Worm (Caenorhabditis elegans) whole organism, L1 larva: ENCODE results near the gene ugtp-1.

Experiments used
- C04F5.9 ChIP-seq: sonication (generic microtip); optimal IDR thresholded peaks from 2 replicates; lab custom pipeline; 2016; ENCODE audit warnings: missing genetic modification characterization, missing compliant biosample characterization
- C16A3.4 ChIP-seq: fragments of 150-350 bp; optimal IDR thresholded peaks from 2 replicates; lab custom pipeline; 2014; ENCODE audit warnings: missing biosample characterization, missing genetic modification characterization
- Y116A8C.19 ChIP-seq: sonication (generic microtip); optimal IDR thresholded peaks from 2 replicates; lab custom pipeline; 2016; ENCODE audit warnings: missing compliant biosample characterization, missing genetic modification characterization, borderline replicate concordance
- alr-1 ChIP-seq: fragments of 200-800 bp; sonication (Bioruptor generic); optimal IDR thresholded peaks from 2 replicates; lab custom pipeline; 2018; ENCODE audit warnings: borderline replicate concordance, mild to moderate bottlenecking, missing genetic modification characterization, missing compliant biosample characterization
- ama-1 ChIP-seq: fragments of 150-350 bp; optimal IDR thresholded peaks from 2 replicates; lab custom pipeline; 2014
- ceh-63 ChIP-seq: fragments of 200-800 bp; sonication (Bioruptor generic); optimal IDR thresholded peaks from 2 replicates; lab custom pipeline; 2018; ENCODE audit warnings: mild to moderate bottlenecking, missing genetic modification characterization, missing compliant biosample characterization
- ceh-8 ChIP-seq: fragments of 200-800 bp; sonication (Bioruptor generic); optimal IDR thresholded peaks from 2 replicates; lab custom pipeline; 2018; ENCODE audit warnings: mild to moderate bottlenecking, missing genetic modification characterization, moderate library complexity, missing compliant biosample characterization
- ceh-88 ChIP-seq: fragments of 200-800 bp; sonication (Bioruptor generic); IDR thresholded peaks from 2 replicates; pipeline ENCODE4 v1.3.6; 2022; ENCODE audit warnings: missing genetic modification characterization, missing compliant biosample characterization
- ceh-90 ChIP-seq: sonication (generic microtip); optimal IDR thresholded peaks from 2 replicates; lab custom pipeline; 2016; ENCODE audit warnings: missing genetic modification characterization, missing compliant biosample characterization
- dpl-1 ChIP-seq, 3 experiments: fragments of 150-350 bp in 2 of 3; sonication (generic microtip) in 1 of 3; optimal IDR thresholded peaks; 2 replicates each; lab custom pipeline; 2014 to 2017; ENCODE audit warnings: missing biosample characterization in 3 of 3, missing genetic modification characterization in 3 of 3, missing genetic modification reagents in 3 of 3
- dsc-1 ChIP-seq: sonication (generic microtip); optimal IDR thresholded peaks from 2 replicates; lab custom pipeline; 2016; ENCODE audit warnings: mild to moderate bottlenecking, missing genetic modification characterization, missing compliant biosample characterization
- efl-1 ChIP-seq, 4 experiments: fragments of 150-350 bp; optimal IDR thresholded peaks in 3 of 4; peaks in 1 of 4; 1 replicate in 1 of 4; 2 replicates in 3 of 4; lab custom pipeline; 2014; ENCODE audit warnings: missing biosample characterization in 2 of 4, missing genetic modification characterization in 2 of 4, missing genetic modification reagents in 2 of 4
- egl-13 ChIP-seq: sonication (generic microtip); optimal IDR thresholded peaks from 2 replicates; lab custom pipeline; 2016; ENCODE audit warnings: missing genotype, missing genetic modification reagents, missing genetic modification characterization, missing compliant biosample characterization
- egl-27 ChIP-seq, 2 experiments: fragments of 150-350 bp in 1 of 2; sonication (generic microtip); optimal IDR thresholded peaks; 3 replicates each; lab custom pipeline; 2017 to 2018; ENCODE audit warnings: missing biosample characterization in 2 of 2, missing genetic modification characterization in 2 of 2, missing genetic modification reagents in 2 of 2
- elt-3 ChIP-seq, 6 experiments: fragments of 150-350 bp in 1 of 6; sonication (generic microtip); optimal IDR thresholded peaks; 2 replicates each; lab custom pipeline; 2017 to 2018; ENCODE audit warnings: missing biosample characterization in 6 of 6, missing genetic modification characterization in 6 of 6, inconsistent platforms in 1 of 6
- ets-5 ChIP-seq: fragments of 200-800 bp; sonication (Bioruptor generic); IDR thresholded peaks from 2 replicates; pipeline ENCODE4 v1.3.6; 2022; ENCODE audit warnings: missing genetic modification characterization, missing compliant biosample characterization
- fkh-10 ChIP-seq: sonication (generic microtip); optimal IDR thresholded peaks from 2 replicates; lab custom pipeline; 2017; ENCODE audit warnings: missing biosample characterization, missing genetic modification reagents, missing genetic modification characterization
- fkh-4 ChIP-seq: sonication (generic microtip); optimal IDR thresholded peaks from 2 replicates; lab custom pipeline; 2016; ENCODE audit warnings: missing compliant biosample characterization, missing genetic modification characterization, borderline replicate concordance
- fos-1 ChIP-seq: fragments of 150-350 bp; optimal IDR thresholded peaks from 2 replicates; lab custom pipeline; 2014; ENCODE audit warnings: missing biosample characterization, missing genetic modification characterization
- hlh-4 ChIP-seq: sonication (generic microtip); optimal IDR thresholded peaks from 2 replicates; lab custom pipeline; 2016; ENCODE audit warnings: mild to moderate bottlenecking, missing genetic modification characterization, missing compliant biosample characterization
- hpl-2 ChIP-seq: fragments of 150-350 bp; optimal IDR thresholded peaks from 2 replicates; lab custom pipeline; 2014; ENCODE audit warnings: missing biosample characterization, missing genetic modification reagents, missing genetic modification characterization
- isw-1 ChIP-seq: fragments of 200-800 bp; sonication (Bioruptor generic); IDR thresholded peaks from 2 replicates; pipeline ENCODE4 v1.3.6; 2022; ENCODE audit warnings: missing genetic modification characterization, missing compliant biosample characterization
- jun-1 ChIP-seq: fragments of 150-350 bp; optimal IDR thresholded peaks from 2 replicates; lab custom pipeline; 2014; ENCODE audit warnings: missing biosample characterization, missing genetic modification reagents, missing genetic modification characterization
- lir-3 ChIP-seq: sonication (generic microtip); optimal IDR thresholded peaks from 2 replicates; lab custom pipeline; 2016; ENCODE audit warnings: mild to moderate bottlenecking, missing genetic modification characterization, moderate library complexity, missing compliant biosample characterization; ENCODE audit not compliant: poor library complexity
- lsy-2 ChIP-seq, 2 experiments: fragments of 150-350 bp; optimal IDR thresholded peaks; 2 replicates each; lab custom pipeline; 2014; ENCODE audit warnings: missing biosample characterization in 2 of 2, missing genetic modification characterization in 2 of 2
- mab-9 ChIP-seq: fragments of 200-800 bp; sonication (Bioruptor generic); IDR thresholded peaks from 2 replicates; pipeline ENCODE4 v1.3.6; 2022; ENCODE audit warnings: missing genetic modification reagents, missing genetic modification characterization, missing compliant biosample characterization
- mdl-1 ChIP-seq, 2 experiments: fragments of 150-350 bp; optimal IDR thresholded peaks; 2 replicates each; lab custom pipeline; 2014 to 2017; ENCODE audit warnings: missing biosample characterization in 2 of 2, missing genetic modification characterization in 2 of 2, inconsistent platforms in 1 of 2
- mep-1 ChIP-seq: fragments of 150-350 bp; optimal IDR thresholded peaks from 2 replicates; lab custom pipeline; 2014; ENCODE audit warnings: missing biosample characterization, missing genetic modification characterization
- nhr-11 ChIP-seq: fragments of 150-350 bp; optimal IDR thresholded peaks from 2 replicates; lab custom pipeline; 2014; ENCODE audit warnings: missing biosample characterization, missing genetic modification characterization
- nhr-12 ChIP-seq: sonication (generic microtip); optimal IDR thresholded peaks from 2 replicates; lab custom pipeline; 2017; ENCODE audit warnings: missing biosample characterization, missing genetic modification characterization
- nhr-19 ChIP-seq: fragments of 200-800 bp; sonication (Bioruptor generic); conservative IDR thresholded peaks from 2 replicates; pipeline ENCODE4 v1.3.6; 2022; ENCODE audit warnings: missing genetic modification characterization, missing compliant biosample characterization
- nhr-20 ChIP-seq: sonication (generic microtip); optimal IDR thresholded peaks from 2 replicates; lab custom pipeline; 2016; ENCODE audit warnings: mild to moderate bottlenecking, missing genetic modification characterization, missing compliant biosample characterization
- nhr-28 ChIP-seq: fragments of 150-350 bp; optimal IDR thresholded peaks from 2 replicates; lab custom pipeline; 2014; ENCODE audit warnings: missing biosample characterization, missing genetic modification characterization
- nhr-77 ChIP-seq: fragments of 150-350 bp; optimal IDR thresholded peaks from 2 replicates; lab custom pipeline; 2014; ENCODE audit warnings: missing biosample characterization, missing genetic modification characterization
- nhr-85 ChIP-seq: sonication (generic microtip); peaks from one replicate; lab custom pipeline; 2016; ENCODE audit warnings: missing genetic modification characterization, inconsistent platforms, missing compliant biosample characterization
- nhr-90 ChIP-seq: sonication (generic microtip); optimal IDR thresholded peaks from 2 replicates; lab custom pipeline; 2016; ENCODE audit warnings: mild to moderate bottlenecking, missing genetic modification characterization, missing compliant biosample characterization; ENCODE audit not compliant: poor library complexity
- pag-3 ChIP-seq: sonication (generic microtip); optimal IDR thresholded peaks from 2 replicates; lab custom pipeline; 2017; ENCODE audit warnings: missing genetic modification characterization, mild to moderate bottlenecking, missing compliant biosample characterization, antibody characterized with exemption, borderline replicate concordance; ENCODE audit not compliant: insufficient read depth
- pax-3 ChIP-seq: fragments of 200-800 bp; sonication (Bioruptor generic); optimal IDR thresholded peaks from 2 replicates; lab custom pipeline; 2018; ENCODE audit warnings: mild to moderate bottlenecking, missing genetic modification characterization, moderate library complexity, missing compliant biosample characterization
- rnt-1 ChIP-seq: sonication (generic microtip); optimal IDR thresholded peaks from 2 replicates; lab custom pipeline; 2016; ENCODE audit warnings: mild to moderate bottlenecking, missing genetic modification characterization, moderate library complexity, missing compliant biosample characterization
- skn-1 ChIP-seq: fragments of 150-350 bp; optimal IDR thresholded peaks from 2 replicates; lab custom pipeline; 2014; ENCODE audit warnings: missing biosample characterization, missing genetic modification characterization
- snpc-4 ChIP-seq: fragments of 150-350 bp; optimal IDR thresholded peaks from 2 replicates; lab custom pipeline; 2014; ENCODE audit warnings: missing biosample characterization, missing genetic modification characterization
- snu-23 ChIP-seq: sonication (generic microtip); optimal IDR thresholded peaks from 2 replicates; lab custom pipeline; 2016; ENCODE audit warnings: missing genetic modification characterization, missing compliant biosample characterization
- sox-4 ChIP-seq: sonication (generic microtip); optimal IDR thresholded peaks from 2 replicates; lab custom pipeline; 2016; ENCODE audit warnings: missing genetic modification characterization, missing compliant biosample characterization
- sptf-1 ChIP-seq: fragments of 150-350 bp; optimal IDR thresholded peaks from 2 replicates; lab custom pipeline; 2014; ENCODE audit warnings: missing biosample characterization, missing genetic modification characterization
- sup-37 ChIP-seq: fragments of 200-800 bp; sonication (Bioruptor generic); optimal IDR thresholded peaks from 2 replicates; lab custom pipeline; 2018; ENCODE audit warnings: mild to moderate bottlenecking, missing genetic modification characterization, missing compliant biosample characterization
- swsn-7 ChIP-seq: sonication (generic microtip); optimal IDR thresholded peaks from 2 replicates; lab custom pipeline; 2016; ENCODE audit warnings: missing genetic modification characterization, missing compliant biosample characterization
- tbx-2 ChIP-seq: sonication (generic microtip); optimal IDR thresholded peaks from 2 replicates; lab custom pipeline; 2016; ENCODE audit warnings: missing genetic modification characterization, missing compliant biosample characterization
- vab-15 ChIP-seq: sonication (generic microtip); optimal IDR thresholded peaks from 2 replicates; lab custom pipeline; 2017; ENCODE audit warnings: missing genotype, mild to moderate bottlenecking, missing genetic modification characterization, missing compliant biosample characterization
- xbp-1 ChIP-seq: sonication (generic microtip); optimal IDR thresholded peaks from 2 replicates; lab custom pipeline; 2016; ENCODE audit warnings: missing genetic modification characterization, missing compliant biosample characterization
- ztf-11 ChIP-seq, 2 experiments: sonication (generic microtip); optimal IDR thresholded peaks; 2 replicates each; lab custom pipeline; 2016 to 2017; ENCODE audit warnings: missing genetic modification characterization in 2 of 2, missing biosample characterization in 1 of 2, missing compliant biosample characterization in 1 of 2
- ztf-4 ChIP-seq: fragments of 150-350 bp; optimal IDR thresholded peaks from 2 replicates; lab custom pipeline; 2014; ENCODE audit warnings: missing biosample characterization, missing genetic modification characterization

ugtp-1 gene

DNA sequence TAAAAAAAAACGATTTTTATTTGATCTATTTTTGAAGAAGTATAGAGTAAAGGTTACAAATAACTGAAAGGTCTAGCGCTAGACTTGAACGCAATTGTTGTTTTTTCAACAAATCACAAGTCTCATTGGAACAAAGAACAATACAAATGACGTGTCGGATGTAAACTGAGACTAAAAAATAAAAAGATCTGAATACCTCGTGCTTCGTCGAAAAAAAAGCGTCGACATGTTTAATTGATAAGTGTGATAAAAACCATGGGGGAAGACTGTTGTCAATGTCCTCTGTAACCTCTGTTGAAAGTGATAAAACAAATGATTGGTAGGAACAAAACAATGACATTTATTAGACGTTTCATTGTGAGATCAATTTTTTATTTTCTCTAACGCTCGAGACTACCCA lies 32.2 kb upstream of the ugtp-1 start (continued):
- TF ChIP-seq snpc-4, result no peak
- TF ChIP-seq sup-37 (GFP tag; lab: Kevin White, UChicago), result no peak
- no peak for TF ChIP-seq egl-13 (tag; lab: Kevin White, UChicago)
- no peak for TF ChIP-seq ceh-8 (GFP tag; lab: Kevin White, UChicago)
- TF ChIP-seq C16A3.4 (tag; lab: Kevin White, UChicago), result no peak
- no peak for TF ChIP-seq fos-1 (tag; lab: Kevin White, UChicago)
- TF ChIP-seq efl-1 (optimal IDR thresholded peaks at IDR 0.05; lab: Kevin White, UChicago), result no peak
- TF ChIP-seq efl-1 (GFP tag; optimal IDR thresholded peaks at IDR 0.05 in 1 of 2; lab: Kevin White, UChicago), result peak in 1 of 2 experiments; percentile 19
- TF ChIP-seq nhr-90 (tag; lab: Kevin White, UChicago), result peak; percentile 2
- no peak for TF ChIP-seq rnt-1 (tag; lab: Kevin White, UChicago)
- no peak for TF ChIP-seq mab-9
- TF ChIP-seq xbp-1 (tag; lab: Kevin White, UChicago), result no peak
- TF ChIP-seq pag-3, result no peak
- TF ChIP-seq ztf-11 (tag; optimal IDR thresholded peaks at IDR 0.05; lab: Kevin White, UChicago), result no peak
- no peak for TF ChIP-seq dsc-1
- TF ChIP-seq swsn-7 (tag; lab: Kevin White, UChicago), result no peak
- TF ChIP-seq dpl-1 (GFP tag; optimal IDR thresholded peaks at IDR 0.05; lab: Kevin White, UChicago), result no peak
- TF ChIP-seq ama-1 (lab: Kevin White, UChicago), result no peak
- no peak for TF ChIP-seq isw-1
- no peak for TF ChIP-seq C04F5.9 (tag; lab: Kevin White, UChicago)
- TF ChIP-seq nhr-20 (tag; lab: Kevin White, UChicago), result peak; percentile 68
- no peak for TF ChIP-seq tbx-2
- no peak for TF ChIP-seq hpl-2
- TF ChIP-seq pax-3 (tag; lab: Kevin White, UChicago), result no peak
- no peak for TF ChIP-seq ztf-4 (tag; lab: Kevin White, UChicago)
- TF ChIP-seq elt-3 (tag; optimal IDR thresholded peaks at IDR 0.05; lab: Kevin White, UChicago), result peak in 1 of 6 experiments; percentile 77
- TF ChIP-seq nhr-77 (tag; lab: Kevin White, UChicago), result no peak
- TF ChIP-seq nhr-28, result no peak
- no peak for TF ChIP-seq nhr-11 (tag; lab: Kevin White, UChicago)
- TF ChIP-seq fkh-10 (GFP tag; lab: Kevin White, UChicago), result no peak
- no peak for TF ChIP-seq alr-1
- TF ChIP-seq sox-4 (tag; lab: Kevin White, UChicago), result no peak
- no peak for TF ChIP-seq Y116A8C.19 (tag; lab: Kevin White, UChicago)
- no peak for TF ChIP-seq fkh-4 (tag; lab: Kevin White, UChicago)
- no peak for TF ChIP-seq ceh-63
- peak; percentile 56 for TF ChIP-seq nhr-85 (tag; lab: Kevin White, UChicago)
- TF ChIP-seq snu-23 (GFP tag; lab: Kevin White, UChicago), result peak; percentile 30
- no peak for TF ChIP-seq nhr-12 (tag; lab: Kevin White, UChicago)
- no peak for TF ChIP-seq hlh-4 (tag; lab: Kevin White, UChicago)
- no peak for TF ChIP-seq mep-1 (tag; lab: Kevin White, UChicago)
- TF ChIP-seq mdl-1 (tag; optimal IDR thresholded peaks at IDR 0.05; lab: Kevin White, UChicago), result peak in 1 of 2 experiments; percentile 14
- no peak for TF ChIP-seq lir-3
- no peak for TF ChIP-seq ceh-88

DNA sequence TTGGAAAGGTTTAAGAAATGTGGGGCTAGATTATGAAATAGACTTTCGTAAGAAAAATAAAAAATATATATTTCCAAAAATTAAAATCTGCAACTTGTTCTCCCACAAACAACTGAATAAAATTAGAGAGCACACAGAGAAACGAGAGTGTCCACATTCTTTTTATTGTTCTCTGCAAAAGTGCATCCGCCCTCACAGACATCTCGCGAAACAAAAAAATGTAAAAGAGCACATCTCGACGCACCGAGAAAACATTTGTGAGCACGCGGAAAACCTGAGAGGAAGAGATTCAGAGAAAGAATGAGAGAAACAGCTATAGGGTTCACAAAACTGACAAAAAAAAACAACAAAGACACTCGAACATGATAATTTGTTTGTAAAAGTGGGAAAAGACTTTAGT lies 31.6 kb upstream of the ugtp-1 start:
- TF ChIP-seq ceh-63 (no peak), tbx-2 (no peak), mab-9 (no peak), egl-27 (tag; optimal IDR thresholded peaks at IDR 0.05; lab: Kevin White, UChicago) (no peak), nhr-12 (tag; lab: Kevin White, UChicago) (no peak), nhr-19 (GFP tag; lab: Robert Waterston, UW) (no peak), Y116A8C.19 (tag; lab: Kevin White, UChicago) (no peak), jun-1 (tag; lab: Kevin White, UChicago) (no peak), sox-4 (tag; lab: Kevin White, UChicago) (no peak), lsy-2 (tag; optimal IDR thresholded peaks at IDR 0.05; lab: Kevin White, UChicago) (peak; percentile 12 to 31), xbp-1 (tag; lab: Kevin White, UChicago) (no peak), nhr-77 (tag; lab: Kevin White, UChicago) (no peak), ceh-88 (no peak), vab-15 (tag; lab: Kevin White, UChicago) (no peak), skn-1 (tag; lab: Kevin White, UChicago) (peak; percentile 16), dsc-1 (peak; percentile 14), ets-5 (no peak), isw-1 (no peak), fos-1 (tag; lab: Kevin White, UChicago) (no peak), ztf-4 (tag; lab: Kevin White, UChicago) (no peak), ceh-90 (tag; lab: Kevin White, UChicago) (no peak), alr-1 (no peak), egl-13 (tag; lab: Kevin White, UChicago) (no peak), sptf-1 (tag; lab: Kevin White, UChicago) (no peak), hlh-4 (tag; lab: Kevin White, UChicago) (no peak)
